Worm (Caenorhabditis elegans) whole organism, mixed stage, embryonic: ENCODE data around the gene fbxa-202.

ENCODE experiments used
- drap-1 ChIP-seq: fragments of 200-800 bp; sonication (Bioruptor generic); optimal IDR thresholded peaks from 3 replicates; lab custom pipeline; 2018; ENCODE audit warnings: mild to moderate bottlenecking, missing genetic modification characterization, missing compliant biosample characterization
- elt-1 ChIP-seq: sonication (generic microtip); optimal IDR thresholded peaks from 2 replicates; lab custom pipeline; 2017; ENCODE audit warnings: missing genetic modification characterization, mild to moderate bottlenecking, missing compliant biosample characterization, antibody characterized with exemption, moderate library complexity, borderline replicate concordance; ENCODE audit not compliant: insufficient read depth
- elt-3 ChIP-seq: fragments of 150-350 bp; optimal IDR thresholded peaks from 2 replicates; lab custom pipeline; 2014; ENCODE audit warnings: missing biosample characterization, missing genetic modification characterization
- lin-13 ChIP-seq: fragments of 150-350 bp; optimal IDR thresholded peaks from 2 replicates; lab custom pipeline; 2014; ENCODE audit warnings: missing biosample characterization, missing genetic modification characterization
- nhr-237 ChIP-seq: fragments of 150-350 bp; optimal IDR thresholded peaks from 2 replicates; lab custom pipeline; 2014; ENCODE audit warnings: missing biosample characterization, missing genetic modification characterization
- tbx-8 ChIP-seq: fragments of 200-800 bp; sonication (Bioruptor generic); optimal IDR thresholded peaks from 2 replicates; lab custom pipeline; 2018; ENCODE audit warnings: mild to moderate bottlenecking, missing genetic modification characterization, moderate library complexity, missing compliant biosample characterization
- unc-62 ChIP-seq: fragments of 150-350 bp; optimal IDR thresholded peaks from 2 replicates; lab custom pipeline; 2014; ENCODE audit warnings: missing biosample characterization, missing genetic modification reagents, missing genetic modification characterization
- ztf-11 ChIP-seq: fragments of 150-350 bp; optimal IDR thresholded peaks from 2 replicates; lab custom pipeline; 2014; ENCODE audit warnings: missing biosample characterization, missing genetic modification characterization

- TF ChIP-seq elt-3 (no peak), lin-13 (tag; lab: Kevin White, UChicago) (no peak), nhr-237 (tag; lab: Kevin White, UChicago) (no peak), drap-1 (GFP tag; lab: Kevin White, UChicago) (no peak), tbx-8 (no peak), elt-1 (tag; lab: Kevin White, UChicago) (no peak), unc-62 (GFP tag; lab: Kevin White, UChicago) (no peak), ztf-11 (tag; lab: Kevin White, UChicago) (no peak)
These were observed 31.6 kb downstream of the fbxa-202 start for ce11 chrV:6358709-6359108.
